Fruit fly (Drosophila melanogaster) whole organism, embryonic: ENCODE data around the gene cyr.
A peak's percentile ranks its signal among the peaks of the same experiment; 100 is the strongest.

Source experiments
- Asciz ChIP-seq: fragments of 200-800 bp; sonication (Bioruptor generic); optimal IDR thresholded peaks from 2 replicates; lab custom pipeline; 2017; ENCODE audit warnings: missing biosample characterization, mild to moderate bottlenecking, missing genetic modification characterization, missing genetic modification reagents
- Atf3 ChIP-seq: fragments of 200-800 bp; sonication (Bioruptor generic); optimal IDR thresholded peaks from 3 replicates; lab custom pipeline; 2016; ENCODE audit warnings: missing biosample characterization, missing genetic modification characterization
- C15 ChIP-seq: fragments of 200-800 bp; sonication (Bioruptor generic); IDR thresholded peaks from 3 replicates; pipeline ENCODE4 v1.3.6; 2022; ENCODE audit warnings: missing biosample characterization, missing genetic modification characterization
- CG10267 ChIP-seq: fragments of 200-800 bp; sonication (Bioruptor generic); optimal IDR thresholded peaks from 2 replicates; lab custom pipeline; 2018; ENCODE audit warnings: missing biosample characterization, mild to moderate bottlenecking, missing genetic modification characterization, moderate library complexity
- CG11398 ChIP-seq: fragments of 200-800 bp; sonication (Bioruptor generic); optimal IDR thresholded peaks from 2 replicates; lab custom pipeline; 2016; ENCODE audit warnings: missing biosample characterization, missing genetic modification characterization
- CG11504 ChIP-seq: fragments of 200-800 bp; sonication (Bioruptor generic); optimal IDR thresholded peaks from 3 replicates; lab custom pipeline; 2019; ENCODE audit warnings: missing biosample characterization, mild to moderate bottlenecking, missing genetic modification characterization, moderate library complexity
- CG12104 ChIP-seq: fragments of 200-800 bp; sonication (Bioruptor generic); optimal IDR thresholded peaks from 3 replicates; lab custom pipeline; 2016; ENCODE audit warnings: missing biosample characterization, missing genetic modification characterization
- CG12659 ChIP-seq: fragments of 200-800 bp; sonication (Bioruptor generic); optimal IDR thresholded peaks from 3 replicates; lab custom pipeline; 2017; ENCODE audit warnings: mild to moderate bottlenecking, missing biosample characterization, missing genetic modification reagents, missing genetic modification characterization
- CG14860 ChIP-seq: fragments of 200-800 bp; sonication (Bioruptor generic); IDR thresholded peaks from 3 replicates; pipeline ENCODE4 v1.3.6; 2022; ENCODE audit warnings: missing biosample characterization, missing genetic modification characterization; ENCODE audit not compliant: partially characterized antibody
- CG17385 ChIP-seq: fragments of 200-800 bp; sonication (Bioruptor generic); optimal IDR thresholded peaks from 3 replicates; lab custom pipeline; 2018; ENCODE audit warnings: missing biosample characterization, mild to moderate bottlenecking, missing genetic modification characterization
- CG17568 ChIP-seq: fragments of 200-800 bp; sonication (Bioruptor generic); optimal IDR thresholded peaks from 2 replicates; lab custom pipeline; 2018; ENCODE audit warnings: missing biosample characterization, mild to moderate bottlenecking, missing genetic modification characterization, moderate library complexity
- CG1832 ChIP-seq: fragments of 200-800 bp; sonication (Bioruptor generic); optimal IDR thresholded peaks from 2 replicates; lab custom pipeline; 2017; ENCODE audit warnings: missing biosample characterization, mild to moderate bottlenecking, missing genetic modification characterization, inconsistent platforms
- CG2129 ChIP-seq: fragments of 200-800 bp; sonication (Bioruptor generic); IDR thresholded peaks from 2 replicates; pipeline ENCODE4 v1.3.6; 2022; ENCODE audit warnings: missing biosample characterization, missing genetic modification characterization; ENCODE audit not compliant: partially characterized antibody
- CG31365 ChIP-seq: fragments of 200-800 bp; sonication (Bioruptor generic); optimal IDR thresholded peaks from 2 replicates; lab custom pipeline; 2018; ENCODE audit warnings: missing biosample characterization, mild to moderate bottlenecking, missing genetic modification characterization
- CG31441 ChIP-seq: fragments of 200-800 bp; sonication (Bioruptor generic); IDR thresholded peaks from 2 replicates; pipeline ENCODE4 v1.3.6; 2022; ENCODE audit warnings: missing biosample characterization, missing genetic modification characterization
- CG32767 ChIP-seq: fragments of 200-800 bp; sonication (Bioruptor generic); IDR thresholded peaks from 2 replicates; pipeline ENCODE4 v1.3.6; 2022; ENCODE audit warnings: missing biosample characterization, missing genetic modification characterization
- CG43689 ChIP-seq: fragments of 200-800 bp; sonication (Bioruptor generic); IDR thresholded peaks from 2 replicates; pipeline ENCODE4 v1.3.6; 2022; ENCODE audit warnings: missing biosample characterization, missing genetic modification characterization
- CG7271 ChIP-seq: fragments of 200-800 bp; sonication (Bioruptor generic); optimal IDR thresholded peaks from 2 replicates; lab custom pipeline; 2018; ENCODE audit warnings: missing biosample characterization, mild to moderate bottlenecking, missing genetic modification characterization, moderate library complexity
- CG7839 ChIP-seq: fragments of 200-800 bp; sonication (Bioruptor generic); optimal IDR thresholded peaks from 3 replicates; lab custom pipeline; 2018; ENCODE audit warnings: missing biosample characterization, mild to moderate bottlenecking, missing genetic modification characterization, moderate library complexity
- CG9797 ChIP-seq: fragments of 200-800 bp; sonication (Bioruptor generic); optimal IDR thresholded peaks from 3 replicates; lab custom pipeline; 2018; ENCODE audit warnings: missing biosample characterization, mild to moderate bottlenecking, missing genetic modification characterization
- CHES-1-like ChIP-seq: fragments of 200-800 bp; sonication (Bioruptor generic); optimal IDR thresholded peaks from 2 replicates; lab custom pipeline; 2016; ENCODE audit warnings: missing biosample characterization, missing genetic modification characterization
- CTCF ChIP-seq: fragments of 200-800 bp; sonication (Bioruptor generic); optimal IDR thresholded peaks from 2 replicates; lab custom pipeline; 2017; ENCODE audit warnings: missing biosample characterization, mild to moderate bottlenecking, missing genetic modification characterization, moderate library complexity
- D19A ChIP-seq: fragments of 200-800 bp; optimal IDR thresholded peaks from 3 replicates; lab custom pipeline; 2019; ENCODE audit warnings: missing biosample characterization, mild to moderate bottlenecking, missing genetic modification characterization, moderate library complexity
- H15 ChIP-seq: fragments of 200-800 bp; sonication (Bioruptor generic); IDR thresholded peaks from 3 replicates; pipeline ENCODE4 v1.3.6; 2022; ENCODE audit warnings: missing biosample characterization, missing genetic modification characterization
- HLH54F ChIP-seq: fragments of 200-800 bp; sonication (Bioruptor generic); optimal IDR thresholded peaks from 3 replicates; lab custom pipeline; 2016; ENCODE audit warnings: missing biosample characterization, missing genetic modification characterization
- Hr51 ChIP-seq, 2 experiments: fragments of 200-800 bp; sonication (Bioruptor generic); optimal IDR thresholded peaks; 2 replicates in 1 of 2; 3 replicates in 1 of 2; lab custom pipeline; 2016 to 2018; ENCODE audit warnings: missing biosample characterization in 2 of 2, missing genetic modification characterization in 2 of 2, mild to moderate bottlenecking in 1 of 2, moderate library complexity in 1 of 2
- Hr78 ChIP-seq, 2 experiments: fragments of 200-800 bp in 1 of 2; fragments of >200 bp in 1 of 2; sonication (Bioruptor generic) in 1 of 2; optimal IDR thresholded peaks; 2 replicates each; lab custom pipeline; 2017 to 2019; ENCODE audit warnings: missing biosample characterization in 2 of 2, missing genetic modification characterization in 2 of 2, mild to moderate bottlenecking in 1 of 2, moderate library complexity in 1 of 2
- Lpt ChIP-seq: fragments of >200 bp; optimal IDR thresholded peaks from 2 replicates; lab custom pipeline; 2018; ENCODE audit warnings: missing biosample characterization, missing genetic modification characterization
- MBD-R2 ChIP-seq: fragments of 200-800 bp; sonication (Bioruptor generic); IDR thresholded peaks from 2 replicates; pipeline ENCODE4 v1.3.6; 2022; ENCODE audit warnings: missing biosample characterization, missing genetic modification characterization
- Oaz ChIP-seq: fragments of 200-800 bp; sonication (Bioruptor generic); IDR thresholded peaks from 2 replicates; pipeline ENCODE4 v1.3.6; 2022; ENCODE audit warnings: missing biosample characterization, missing genetic modification characterization
- Pdp1 ChIP-seq, 2 experiments: fragments of 200-800 bp; sonication (Bioruptor generic); optimal IDR thresholded peaks; 3 replicates each; lab custom pipeline; 2016; ENCODE audit warnings: missing biosample characterization in 2 of 2, missing genetic modification characterization in 2 of 2, mild to moderate bottlenecking in 1 of 2, moderate library complexity in 1 of 2
- Rx ChIP-seq: fragments of 200-800 bp; sonication (Bioruptor generic); IDR thresholded peaks from 2 replicates; pipeline ENCODE4 v1.3.6; 2022; ENCODE audit warnings: missing biosample characterization, missing genetic modification characterization
- Sin3A ChIP-seq: fragments of >200 bp; optimal IDR thresholded peaks from 2 replicates; lab custom pipeline; 2018
- Six4 ChIP-seq: fragments of 200-800 bp; sonication (Bioruptor generic); optimal IDR thresholded peaks from 2 replicates; lab custom pipeline; 2016; ENCODE audit warnings: missing biosample characterization, missing genetic modification characterization
- Spps ChIP-seq: fragments of 200-800 bp; sonication (Bioruptor generic); optimal IDR thresholded peaks from 2 replicates; lab custom pipeline; 2018; ENCODE audit warnings: missing biosample characterization, mild to moderate bottlenecking, missing genetic modification characterization
- btn ChIP-seq: fragments of 200-800 bp; sonication (Bioruptor generic); optimal IDR thresholded peaks from 2 replicates; lab custom pipeline; 2016; ENCODE audit warnings: missing biosample characterization, missing genetic modification characterization
- dmrt99B ChIP-seq: fragments of 200-800 bp; sonication (Bioruptor generic); optimal IDR thresholded peaks from 2 replicates; lab custom pipeline; 2018; ENCODE audit warnings: missing biosample characterization, mild to moderate bottlenecking, missing genetic modification characterization, moderate library complexity
- ewg ChIP-seq: fragments of 200-800 bp; sonication (Bioruptor generic); optimal IDR thresholded peaks from 3 replicates; lab custom pipeline; 2017; ENCODE audit warnings: mild to moderate bottlenecking, missing biosample characterization, missing genetic modification reagents, missing genetic modification characterization
- fd102C ChIP-seq: fragments of 200-800 bp; sonication (Bioruptor generic); optimal IDR thresholded peaks from 2 replicates; lab custom pipeline; 2018; ENCODE audit warnings: missing biosample characterization, mild to moderate bottlenecking, missing genetic modification characterization, moderate library complexity
- gfzf ChIP-seq: fragments of 200-800 bp; sonication (Bioruptor generic); optimal IDR thresholded peaks from 2 replicates; lab custom pipeline; 2016; ENCODE audit warnings: missing biosample characterization, mild to moderate bottlenecking, missing genetic modification characterization, moderate library complexity
- her ChIP-seq: fragments of 200-800 bp; sonication (Bioruptor generic); optimal IDR thresholded peaks from 2 replicates; lab custom pipeline; 2016; ENCODE audit warnings: missing biosample characterization, missing genetic modification characterization
- knrl ChIP-seq: fragments of 200-800 bp; sonication (Bioruptor generic); IDR thresholded peaks from 3 replicates; pipeline ENCODE4 v1.3.6; 2022; ENCODE audit warnings: missing biosample characterization, missing genetic modification characterization; ENCODE audit not compliant: partially characterized antibody
- lilli ChIP-seq: fragments of 200-800 bp; sonication (Bioruptor generic); optimal IDR thresholded peaks from 3 replicates; lab custom pipeline; 2016; ENCODE audit warnings: missing biosample characterization, missing genetic modification characterization
- nom ChIP-seq: fragments of 200-800 bp; sonication (Bioruptor generic); optimal IDR thresholded peaks from 2 replicates; lab custom pipeline; 2017; ENCODE audit warnings: missing biosample characterization, missing genetic modification characterization, mild to moderate bottlenecking, moderate library complexity, missing genetic modification reagents
- sc ChIP-seq, 3 experiments: fragments of >200 bp in 2 of 3; fragments of 200-800 bp in 1 of 3; sonication (Bioruptor generic) in 1 of 3; optimal IDR thresholded peaks; 2 replicates in 2 of 3; 3 replicates in 1 of 3; lab custom pipeline; 2017; ENCODE audit warnings: mild to moderate bottlenecking in 1 of 3, missing biosample characterization in 1 of 3, missing genetic modification characterization in 1 of 3, missing genetic modification reagents in 1 of 3
- shn ChIP-seq: fragments of 200-800 bp; sonication (Bioruptor generic); optimal IDR thresholded peaks from 3 replicates; lab custom pipeline; 2016; ENCODE audit warnings: missing biosample characterization, missing genetic modification characterization
- sug ChIP-seq: fragments of 200-800 bp; optimal IDR thresholded peaks from 2 replicates; lab custom pipeline; 2019; ENCODE audit warnings: missing biosample characterization, mild to moderate bottlenecking, missing genetic modification characterization, moderate library complexity
- tin ChIP-seq: fragments of 200-800 bp; sonication (Bioruptor generic); optimal IDR thresholded peaks from 3 replicates; lab custom pipeline; 2016; ENCODE audit warnings: missing biosample characterization, missing genetic modification characterization
- unpg ChIP-seq: fragments of 200-800 bp; sonication (Bioruptor generic); optimal IDR thresholded peaks from 3 replicates; lab custom pipeline; 2018; ENCODE audit warnings: missing biosample characterization, mild to moderate bottlenecking, missing genetic modification characterization, moderate library complexity

The cyr gene

dm6 chrX:8131693-8132313 lies 3.7 kb downstream of the cyr start, which contains the start of gene CG10958 (continued):
- TF ChIP-seq Asciz (no peak), CG7271 (tag; lab: Kevin White, UChicago) (no peak), CG1832 (GFP tag; lab: Kevin White, UChicago) (peak; percentile 22), H15 (no peak), CG11504 (no peak), CG32767 (GFP tag; lab: Robert Waterston, UW) (no peak), CG10267 (tag; lab: Kevin White, UChicago) (peak; percentile 93), gfzf (GFP tag; lab: Kevin White, UChicago) (no peak), Spps (tag; lab: Kevin White, UChicago) (no peak), Atf3 (GFP tag; lab: Kevin White, UChicago) (peak; percentile 51), sc (optimal IDR thresholded peaks at IDR 0.05; lab: Kevin White, UChicago) (no peak), sc (GFP tag; optimal IDR thresholded peaks at IDR 0.05; lab: Kevin White, UChicago) (no peak), ewg (no peak), Lpt (GFP tag; lab: Kevin White, UChicago) (no peak), unpg (GFP tag; lab: Kevin White, UChicago) (peak; percentile 59), CTCF (GFP tag; lab: Kevin White, UChicago) (no peak), knrl (GFP tag; lab: Robert Waterston, UW) (no peak), CG31441 (GFP tag; lab: Robert Waterston, UW) (peak; percentile 46), her (GFP tag; lab: Kevin White, UChicago) (no peak), Oaz (GFP tag; lab: Robert Waterston, UW) (0 out of 2 replicates have a peak, but pooled peaks have one; percentile 33), C15 (GFP tag; lab: Robert Waterston, UW) (no peak), Sin3A (lab: Kevin White, UChicago) (peak; percentile 8), CG17568 (GFP tag; lab: Kevin White, UChicago) (no peak), sug (tag; lab: Kevin White, UChicago) (peak; percentile 59), Rx (GFP tag; lab: Robert Waterston, UW) (0 out of 2 replicates have a peak, but pooled peaks have one; percentile 30), CG14860 (GFP tag; lab: Robert Waterston, UW) (no peak), tin (peak; percentile 64), Pdp1 (GFP tag; optimal IDR thresholded peaks at IDR 0.05; lab: Kevin White, UChicago) (peak; percentile 40 to 42), MBD-R2 (GFP tag; lab: Robert Waterston, UW) (peak; percentile 73), CG11398 (GFP tag; lab: Kevin White, UChicago) (no peak), nom (GFP tag; lab: Kevin White, UChicago) (peak; percentile 37), CG43689 (GFP tag; lab: Robert Waterston, UW) (no peak), shn (GFP tag; lab: Kevin White, UChicago) (no peak), CG7839 (tag; lab: Kevin White, UChicago) (peak; percentile 51), fd102C (GFP tag; lab: Kevin White, UChicago) (no peak), HLH54F (GFP tag; lab: Kevin White, UChicago) (peak; percentile 34), CG31365 (no peak), CG9797 (GFP tag; lab: Kevin White, UChicago) (no peak), CHES-1-like (GFP tag; lab: Kevin White, UChicago) (no peak), D19A (tag; lab: Kevin White, UChicago) (peak; percentile 1), CG2129 (GFP tag; lab: Robert Waterston, UW) (no peak), CG17385 (GFP tag; lab: Kevin White, UChicago) (peak; percentile 68), CG12659 (GFP tag; lab: Kevin White, UChicago) (peak; percentile 48), lilli (GFP tag; lab: Kevin White, UChicago) (peak; percentile 75), btn (GFP tag; lab: Kevin White, UChicago) (no peak), CG12104 (GFP tag; lab: Kevin White, UChicago) (no peak), Hr51 (GFP tag; optimal IDR thresholded peaks at IDR 0.05; lab: Kevin White, UChicago) (peak in 1 of 2 experiments; percentile 60), Hr78 (GFP tag; optimal IDR thresholded peaks at IDR 0.05; lab: Kevin White, UChicago) (peak in 1 of 2 experiments; percentile 61), dmrt99B (no peak), Six4 (GFP tag; lab: Kevin White, UChicago) (peak; percentile 63)
